Worm (Caenorhabditis elegans) whole organism, late embryonic: Measurements from ENCODE around the gene C25F9.4.

ENCODE experiments used
- Y22D7AL.16 ChIP-seq: sonication (generic microtip); optimal IDR thresholded peaks from 2 replicates; lab custom pipeline; 2016; ENCODE audit warnings: missing genetic modification characterization, missing compliant biosample characterization
- ceh-14 ChIP-seq: sonication (generic microtip); optimal IDR thresholded peaks from 2 replicates; lab custom pipeline; 2016; ENCODE audit warnings: missing genotype, missing genetic modification characterization, missing compliant biosample characterization
- ceh-19 ChIP-seq: fragments of 200-800 bp; sonication (Bioruptor generic); optimal IDR thresholded peaks from 2 replicates; lab custom pipeline; 2018; ENCODE audit warnings: mild to moderate bottlenecking, missing genetic modification characterization, missing compliant biosample characterization
- ceh-2 ChIP-seq: sonication (generic microtip); optimal IDR thresholded peaks from 2 replicates; lab custom pipeline; 2016; ENCODE audit warnings: missing genotype, missing genetic modification characterization, missing compliant biosample characterization
- ceh-48 ChIP-seq: sonication (generic microtip); optimal IDR thresholded peaks from 2 replicates; lab custom pipeline; 2016; ENCODE audit warnings: missing genetic modification characterization, inconsistent platforms, missing compliant biosample characterization
- ceh-6 ChIP-seq: fragments of 200-800 bp; sonication (Bioruptor generic); optimal IDR thresholded peaks from 2 replicates; lab custom pipeline; 2018; ENCODE audit warnings: mild to moderate bottlenecking, missing genetic modification characterization, missing compliant biosample characterization
- elt-4 ChIP-seq: sonication (generic microtip); optimal IDR thresholded peaks from 2 replicates; lab custom pipeline; 2016; ENCODE audit warnings: missing genetic modification characterization, missing compliant biosample characterization
- fkh-10 ChIP-seq: fragments of 150-350 bp; optimal IDR thresholded peaks from 2 replicates; lab custom pipeline; 2014; ENCODE audit warnings: missing biosample characterization, missing genetic modification reagents, missing genetic modification characterization
- gmeb-2 ChIP-seq: sonication (generic microtip); optimal IDR thresholded peaks from 2 replicates; lab custom pipeline; 2016; ENCODE audit warnings: missing genetic modification characterization, inconsistent platforms, missing compliant biosample characterization
- hlh-13 ChIP-seq: fragments of 200-800 bp; sonication (Bioruptor generic); optimal IDR thresholded peaks from 2 replicates; lab custom pipeline; 2018; ENCODE audit warnings: mild to moderate bottlenecking, missing genetic modification characterization, missing compliant biosample characterization
- hlh-15 ChIP-seq: sonication (generic microtip); optimal IDR thresholded peaks from 2 replicates; lab custom pipeline; 2016; ENCODE audit warnings: missing genetic modification characterization, missing compliant biosample characterization
- hlh-30 ChIP-seq: sonication (generic microtip); optimal IDR thresholded peaks from 2 replicates; lab custom pipeline; 2017; ENCODE audit warnings: antibody characterized with exemption, missing genetic modification characterization, missing compliant biosample characterization; ENCODE audit not compliant: insufficient read depth
- madf-2 ChIP-seq: sonication (generic microtip); optimal IDR thresholded peaks from 2 replicates; lab custom pipeline; 2017; ENCODE audit warnings: missing genetic modification characterization, missing compliant biosample characterization
- mec-3 ChIP-seq: sonication (generic microtip); optimal IDR thresholded peaks from 2 replicates; lab custom pipeline; 2016; ENCODE audit warnings: borderline replicate concordance, missing genetic modification characterization, missing compliant biosample characterization
- nfya-1 ChIP-seq: sonication (generic microtip); optimal IDR thresholded peaks from 2 replicates; lab custom pipeline; 2017; ENCODE audit warnings: missing genetic modification characterization, mild to moderate bottlenecking, missing compliant biosample characterization, antibody characterized with exemption, moderate library complexity
- rnt-1 ChIP-seq: sonication (generic microtip); optimal IDR thresholded peaks from 2 replicates; lab custom pipeline; 2016; ENCODE audit warnings: missing genetic modification characterization, missing compliant biosample characterization
- sox-2 ChIP-seq: fragments of 200-800 bp; sonication (Bioruptor generic); IDR thresholded peaks from 2 replicates; pipeline ENCODE4 v1.3.6; 2022; ENCODE audit warnings: missing genetic modification reagents, missing genetic modification characterization, missing compliant biosample characterization
- tbx-7 ChIP-seq: sonication (generic microtip); optimal IDR thresholded peaks from 2 replicates; lab custom pipeline; 2016; ENCODE audit warnings: missing genotype, missing genetic modification characterization, missing compliant biosample characterization
- ttx-3 ChIP-seq: sonication (generic microtip); optimal IDR thresholded peaks from 2 replicates; lab custom pipeline; 2016; ENCODE audit warnings: missing genetic modification reagents, missing genetic modification characterization, missing compliant biosample characterization
- unc-3 ChIP-seq, 2 experiments: fragments of 200-800 bp in 1 of 2; sonication (Bioruptor generic) in 1 of 2; sonication (generic microtip) in 1 of 2; conservative IDR thresholded peaks in 1 of 2; optimal IDR thresholded peaks in 1 of 2; 2 replicates each; pipeline versions ENCODE4 v1.3.6 to Lab custom; 2016 to 2022; ENCODE audit warnings: missing compliant biosample characterization in 2 of 2, missing genetic modification characterization in 2 of 2, missing genetic modification reagents in 1 of 2

Gene C25F9.4

ce11 chrV:19362568-19362967, 53.8 kb downstream of the C25F9.4 start, which contains the start of gene C14B4.2:
C14B4.2 (minus strand) TSS chrV:19362668.
- TF ChIP-seq Y22D7AL.16 (no peak), hlh-13 (GFP tag; lab: Kevin White, UChicago) (no peak), elt-4 (tag; lab: Kevin White, UChicago) (no peak), ceh-2 (tag; lab: Kevin White, UChicago) (no peak), fkh-10 (GFP tag; lab: Kevin White, UChicago) (no peak), madf-2 (tag; lab: Kevin White, UChicago) (no peak), ceh-19 (GFP tag; lab: Kevin White, UChicago) (no peak), unc-3 (GFP tag; conservative IDR thresholded peaks at IDR 0.05; lab: Robert Waterston, UW) (no peak), unc-3 (tag; optimal IDR thresholded peaks at IDR 0.05; lab: Kevin White, UChicago) (no peak), mec-3 (tag; lab: Kevin White, UChicago) (no peak), hlh-15 (tag; lab: Kevin White, UChicago) (no peak), ceh-14 (tag; lab: Kevin White, UChicago) (no peak), ceh-6 (GFP tag; lab: Kevin White, UChicago) (no peak), rnt-1 (tag; lab: Kevin White, UChicago) (no peak), ttx-3 (tag; lab: Kevin White, UChicago) (no peak), sox-2 (GFP tag; lab: Robert Waterston, UW) (no peak), gmeb-2 (tag; lab: Kevin White, UChicago) (no peak), tbx-7 (tag; lab: Kevin White, UChicago) (no peak), nfya-1 (no peak), ceh-48 (tag; lab: Kevin White, UChicago) (no peak), hlh-30 (tag; lab: Kevin White, UChicago) (no peak)
